Worm (Caenorhabditis elegans) whole organism, L4/young adult: ENCODE measurements around the gene mig-13.

Experiments used
- dao-5 ChIP-seq: sonication (generic microtip); optimal IDR thresholded peaks from 2 replicates; lab custom pipeline; 2016; ENCODE audit warnings: missing genotype, missing genetic modification characterization, moderate library complexity, missing compliant biosample characterization
- him-1 ChIP-seq: sonication (generic microtip); optimal IDR thresholded peaks from 2 replicates; lab custom pipeline; 2016; ENCODE audit warnings: missing genotype, missing genetic modification reagents, missing genetic modification characterization, missing compliant biosample characterization

DNA sequence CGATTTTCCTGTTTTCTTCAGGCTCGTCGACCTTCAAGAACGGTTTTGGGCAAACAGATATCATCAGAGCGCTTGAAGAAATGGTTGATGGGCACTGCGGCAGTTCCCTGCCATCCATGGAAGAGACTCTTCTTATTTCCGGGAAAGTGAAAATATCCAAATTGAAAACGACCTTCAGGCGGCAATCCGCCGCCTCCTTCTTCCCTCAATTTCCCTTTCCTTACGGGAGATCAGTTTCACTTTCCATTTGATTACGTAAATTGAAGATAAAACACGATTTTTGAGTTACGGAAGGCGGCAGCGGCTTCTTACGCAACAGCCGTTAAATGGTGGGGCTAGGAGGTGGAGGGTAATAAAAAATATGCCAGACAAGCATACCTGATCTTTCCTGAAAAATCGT, 9.3 kb upstream of the mig-13 start:
- TF ChIP-seq dao-5 (tag; lab: Kevin White, UChicago) = no peak
- TF ChIP-seq him-1 (tag; lab: Kevin White, UChicago) = no peak
